Worm (Caenorhabditis elegans): Measurements from ENCODE around the gene clec-54.
A peak's percentile ranks its signal among the peaks of the same experiment; 100 is the strongest.

- no peak for TF ChIP-seq ztf-29 (GFP tag; IDR thresholded peaks at IDR 0.05)
- TF ChIP-seq flt-1 (GFP tag; IDR thresholded peaks at IDR 0.05) = 0 out of 2 replicates have a peak, but pooled peaks have one; percentile 31
- TF ChIP-seq cog-1 (tag; optimal IDR thresholded peaks at IDR 0.05) = peak; percentile 9
- TF ChIP-seq T22C8.4 (GFP tag; IDR thresholded peaks at IDR 0.05) = no peak
- no peak for TF ChIP-seq ref-1 (GFP tag; conservative IDR thresholded peaks at IDR 0.05)
- no peak for TF ChIP-seq klf-2 (GFP tag; conservative IDR thresholded peaks at IDR 0.05)
- TF ChIP-seq ztf-23 (GFP tag; IDR thresholded peaks at IDR 0.05) = no peak
- TF ChIP-seq med-1 (GFP tag; optimal IDR thresholded peaks at IDR 0.05; ENCODE audit: insufficient read depth) = no peak
- TF ChIP-seq tab-1 (GFP tag; IDR thresholded peaks at IDR 0.05) = no peak
These were observed 31.4 kb downstream of the clec-54 start, which contains the start of gene R02D5.1 for ce11 chrV:14508005-14508521.
